Fruit fly (Drosophila melanogaster): Measurements from ENCODE around the gene CG10041.

The CG10041 gene

dm6 chr3R:12364580-12364979 lies 12.7 kb upstream of the CG10041 start, which contains the start of gene Tim17a1:
Gene Tim17a1, minus strand, starts transcription at chr3R:12364680.
- TF ChIP-seq CG32121 (GFP tag; IDR thresholded peaks at IDR 0.05) (no peak), Snoo (tag; optimal IDR thresholded peaks at IDR 0.05) (no peak), CG34367 (tag; optimal IDR thresholded peaks at IDR 0.05) (no peak), fd96Ca (GFP tag; IDR thresholded peaks at IDR 0.05) (no peak), CG17806 (tag; optimal IDR thresholded peaks at IDR 0.05) (no peak), CG10348 (GFP tag; IDR thresholded peaks at IDR 0.05) (no peak), Pif1B (GFP tag; optimal IDR thresholded peaks at IDR 0.05) (no peak), CG8159 (tag; optimal IDR thresholded peaks at IDR 0.05) (no peak), CG13204 (GFP tag; optimal IDR thresholded peaks at IDR 0.05) (no peak), rn (GFP tag; IDR thresholded peaks at IDR 0.05) (no peak), CG15710 (tag; optimal IDR thresholded peaks at IDR 0.05) (no peak), EcR (GFP tag; optimal IDR thresholded peaks at IDR 0.05) (no peak), D1 (tag; optimal IDR thresholded peaks at IDR 0.05) (no peak), CG9948 (tag; optimal IDR thresholded peaks at IDR 0.05) (no peak)

dm6 chr3R:12363544-12363943 lies 11.6 kb upstream of the CG10041 start:
- TF ChIP-seq CG17806 (tag; optimal IDR thresholded peaks at IDR 0.05) = no peak
- no peak for TF ChIP-seq CG10348 (GFP tag; IDR thresholded peaks at IDR 0.05)
- TF ChIP-seq gl (tag; optimal IDR thresholded peaks at IDR 0.05) = no peak
- TF ChIP-seq Pif1A (GFP tag; optimal IDR thresholded peaks at IDR 0.05) = no peak
- no peak for TF ChIP-seq CG12605 (GFP tag; IDR thresholded peaks at IDR 0.05)
- TF ChIP-seq Pif1B (GFP tag; optimal IDR thresholded peaks at IDR 0.05) = no peak
- TF ChIP-seq fd96Ca (GFP tag; IDR thresholded peaks at IDR 0.05) = no peak

DNA sequence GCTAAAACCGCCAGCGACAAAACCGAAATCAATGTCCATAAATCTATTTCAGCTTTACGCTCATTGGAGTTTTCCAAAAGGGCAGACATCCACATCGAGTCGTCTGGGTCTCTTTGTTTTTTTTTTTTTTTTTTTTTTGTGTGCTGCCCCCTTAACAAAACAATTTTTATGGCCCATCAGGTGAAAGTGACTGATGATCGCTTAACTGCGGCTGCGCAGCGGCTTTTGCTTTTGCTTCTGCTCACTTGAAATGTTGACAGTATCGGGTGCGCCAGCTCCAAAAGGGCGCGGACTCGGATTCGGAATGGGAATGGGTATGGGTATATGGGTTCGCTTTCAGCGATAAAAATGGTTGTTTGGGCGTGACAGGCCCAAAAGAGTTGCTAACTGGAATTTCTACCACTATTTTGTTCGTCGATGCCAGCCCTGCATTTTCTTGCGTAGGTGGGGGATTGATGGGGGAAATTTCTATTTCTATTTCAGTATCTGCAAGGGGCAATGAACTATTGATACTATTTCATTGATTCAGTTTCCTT lies 10.1 kb upstream of the CG10041 start:
- no peak for TF ChIP-seq Pif1A (GFP tag; optimal IDR thresholded peaks at IDR 0.05)
- TF ChIP-seq CG9948 (tag; optimal IDR thresholded peaks at IDR 0.05) = no peak
- TF ChIP-seq CG8159 (tag; optimal IDR thresholded peaks at IDR 0.05) = no peak
- TF ChIP-seq fd96Ca (GFP tag; IDR thresholded peaks at IDR 0.05) = no peak

- TF ChIP-seq CG13204 (GFP tag; optimal IDR thresholded peaks at IDR 0.05) = no peak
- no peak for TF ChIP-seq CG8301 (tag; optimal IDR thresholded peaks at IDR 0.05)
- no peak for TF ChIP-seq CG8159 (tag; optimal IDR thresholded peaks at IDR 0.05)
- no peak for TF ChIP-seq CG10348 (GFP tag; IDR thresholded peaks at IDR 0.05)
- peak; percentile 33; the same call in 1 of the 2 replicates for TF ChIP-seq Ets98B (GFP tag; IDR thresholded peaks at IDR 0.05)
- TF ChIP-seq D1 (tag; optimal IDR thresholded peaks at IDR 0.05) = no peak
- TF ChIP-seq CG14655 (GFP tag; optimal IDR thresholded peaks at IDR 0.05) = no peak
These were observed 7.9 kb upstream of the CG10041 start, which contains the start of gene CG4115 for dm6 chr3R:12359837-12360236. Gene CG4115, plus strand, starts transcription at chr3R:12360008.

DNA sequence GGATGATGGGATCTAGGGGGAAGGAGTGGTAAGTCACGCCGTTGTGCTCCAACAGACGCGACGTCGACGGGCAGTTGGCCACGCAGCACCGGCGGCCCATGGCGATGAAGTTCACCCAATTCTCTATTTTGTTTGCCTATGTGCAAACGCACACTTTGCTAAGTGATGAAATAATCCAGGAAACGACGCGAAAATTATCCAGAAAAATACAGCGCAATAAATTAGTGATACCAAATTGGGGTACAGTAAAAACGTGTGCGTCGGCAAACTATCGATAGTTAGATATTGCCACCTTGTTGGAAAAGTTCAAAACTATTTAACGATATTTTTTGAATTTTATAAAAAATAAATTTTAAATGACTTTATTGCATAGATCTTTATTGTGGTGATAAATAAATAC lies 4.1 kb upstream of the CG10041 start, which contains the start of gene MBD-R2:
Gene MBD-R2, minus strand, starts transcription at position 222 of the 400 bp plus-strand sequence.
- no peak for TF ChIP-seq CG9948 (tag; optimal IDR thresholded peaks at IDR 0.05)
- no peak for TF ChIP-seq CG17806 (tag; optimal IDR thresholded peaks at IDR 0.05)

DNA sequence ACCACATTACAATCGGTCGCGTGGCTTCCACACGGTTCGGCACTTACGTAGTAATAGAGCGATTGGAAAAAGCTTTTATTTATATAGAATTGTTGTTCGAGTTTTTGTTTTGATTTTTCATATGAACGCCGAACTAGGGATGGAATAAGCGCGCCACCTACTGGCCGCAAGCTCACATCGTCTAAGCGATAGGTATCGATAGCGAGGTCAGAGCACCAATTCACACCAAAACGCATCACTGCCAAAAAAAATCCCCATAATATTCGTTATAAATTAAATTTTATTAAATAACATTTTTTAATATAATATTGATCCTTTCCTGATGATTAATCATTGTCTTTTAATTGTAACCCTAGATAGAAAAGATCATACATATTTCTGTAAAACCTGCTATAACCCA lies 1.4 kb downstream of the CG10041 start, which contains the start of gene CG10038:
Gene CG10038, minus strand, starts transcription at position 148 of the 400 bp plus-strand sequence.
- peak; percentile 55 for TF ChIP-seq D1 (tag; optimal IDR thresholded peaks at IDR 0.05)
- peak; percentile 5 for TF ChIP-seq CG17806 (tag; optimal IDR thresholded peaks at IDR 0.05)
- peak; percentile 35; the same call in 1 of the 3 replicates for TF ChIP-seq CG4496 (GFP tag; IDR thresholded peaks at IDR 0.05)
- TF ChIP-seq CG32121 (GFP tag; IDR thresholded peaks at IDR 0.05) = no peak

DNA sequence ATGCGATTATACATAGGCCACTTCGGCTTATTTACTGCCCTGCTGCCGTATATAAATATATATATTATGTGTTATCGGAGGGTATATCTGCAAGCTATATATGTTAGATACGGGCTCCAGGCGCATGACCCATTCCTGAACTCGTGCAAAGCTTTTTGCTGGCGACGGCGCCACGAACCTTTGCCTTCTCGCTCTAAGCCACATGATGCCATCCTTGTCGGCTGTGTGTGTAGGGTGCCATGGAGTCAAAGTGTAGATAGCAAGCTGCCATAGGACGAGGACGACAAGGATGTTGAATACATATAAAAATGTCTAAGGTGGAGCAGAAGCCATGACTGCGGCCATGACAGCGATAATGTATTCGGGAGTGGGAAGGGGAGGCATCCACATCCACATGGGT lies 4.2 kb downstream of the CG10041 start:
- TF ChIP-seq CG10348 (GFP tag; IDR thresholded peaks at IDR 0.05) = no peak
- no peak for TF ChIP-seq CG12605 (GFP tag; IDR thresholded peaks at IDR 0.05)
- TF ChIP-seq CG8301 (tag; optimal IDR thresholded peaks at IDR 0.05) = no peak
- TF ChIP-seq D1 (tag; optimal IDR thresholded peaks at IDR 0.05) = no peak
- TF ChIP-seq CG4496 (GFP tag; IDR thresholded peaks at IDR 0.05) = no peak
- no peak for TF ChIP-seq CG9948 (tag; optimal IDR thresholded peaks at IDR 0.05)
- no peak for TF ChIP-seq CG15710 (tag; optimal IDR thresholded peaks at IDR 0.05)
- no peak for TF ChIP-seq CG32121 (GFP tag; IDR thresholded peaks at IDR 0.05)
- TF ChIP-seq Snoo (tag; optimal IDR thresholded peaks at IDR 0.05) = no peak
- TF ChIP-seq rn (GFP tag; IDR thresholded peaks at IDR 0.05) = no peak
- TF ChIP-seq EcR (GFP tag; optimal IDR thresholded peaks at IDR 0.05) = no peak

- TF ChIP-seq CG8159 (tag; optimal IDR thresholded peaks at IDR 0.05) (peak; percentile 15), CG17806 (tag; optimal IDR thresholded peaks at IDR 0.05) (no peak)
These were observed 5.9 kb downstream of the CG10041 start for dm6 chr3R:12345989-12346388.

Data from whole organism, pupa.